Worm (Caenorhabditis elegans): Measurements from ENCODE around the gene cki-1.

Gene cki-1

DNA sequence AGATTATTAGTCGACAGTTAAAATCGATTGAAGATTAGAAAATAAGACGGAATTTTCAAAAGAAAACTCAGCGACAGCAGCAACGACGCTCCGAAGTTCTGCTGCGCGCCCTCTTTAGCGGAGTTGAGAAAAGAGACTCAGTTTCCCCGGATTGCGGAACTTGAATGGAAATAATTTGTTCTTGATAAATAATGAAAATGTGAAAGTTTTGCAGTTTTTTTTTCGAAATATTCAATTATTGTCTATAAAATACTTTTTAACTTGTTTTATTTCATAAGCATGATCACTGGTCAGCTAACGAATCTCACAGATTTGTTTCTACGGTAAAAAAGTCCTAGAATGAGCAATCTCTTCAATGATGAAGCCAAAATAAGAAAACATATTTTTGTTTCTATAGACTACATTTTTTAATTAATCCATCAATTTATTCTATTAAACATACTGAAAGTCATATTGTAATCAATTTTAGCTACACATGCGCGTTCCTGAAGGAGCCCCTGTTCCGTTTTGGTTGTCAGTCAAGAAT, 46.5 kb downstream of the cki-1 start, which contains the start of the genes cec-3 and T09A5.15 (continued):
- TF ChIP-seq lin-13 (GFP tag; optimal IDR thresholded peaks at IDR 0.05) (no peak), jun-1 (tag; optimal IDR thresholded peaks at IDR 0.05) (no peak), hpl-2 (GFP tag; optimal IDR thresholded peaks at IDR 0.05) (no peak), ces-1 (GFP tag; optimal IDR thresholded peaks at IDR 0.05) (no peak), lsy-2 (tag; optimal IDR thresholded peaks at IDR 0.05) (peak; percentile 54 to 83), fkh-10 (GFP tag; optimal IDR thresholded peaks at IDR 0.05) (no peak), nhr-19 (GFP tag; conservative IDR thresholded peaks at IDR 0.05) (0 out of 2 replicates have a peak, but pooled peaks have one; percentile 14), C16A3.4 (tag; optimal IDR thresholded peaks at IDR 0.05) (peak; percentile 66), sox-4 (tag; optimal IDR thresholded peaks at IDR 0.05) (no peak), sup-37 (GFP tag; optimal IDR thresholded peaks at IDR 0.05) (no peak), F16B12.6 (tag; optimal IDR thresholded peaks at IDR 0.05) (peak; percentile 18), mep-1 (tag; optimal IDR thresholded peaks at IDR 0.05) (peak; percentile 48), pag-3 (tag; optimal IDR thresholded peaks at IDR 0.05; ENCODE audit: borderline replicate concordance, insufficient read depth) (no peak), egl-13 (tag; optimal IDR thresholded peaks at IDR 0.05) (peak; percentile 39), efl-3 (GFP tag; optimal IDR thresholded peaks at IDR 0.05) (no peak), snpc-4 (tag; optimal IDR thresholded peaks at IDR 0.05) (no peak), lin-14 (GFP tag; optimal IDR thresholded peaks at IDR 0.05) (peak; percentile 56), lin-15B (tag; optimal IDR thresholded peaks at IDR 0.05) (peak; percentile 20), nhr-11 (tag; optimal IDR thresholded peaks at IDR 0.05) (no peak), xbp-1 (tag; optimal IDR thresholded peaks at IDR 0.05) (peak; percentile 56), ceh-82 (tag; optimal IDR thresholded peaks at IDR 0.05) (peak in 2 of 3 experiments; percentile 20 to 33), nhr-84 (tag; optimal IDR thresholded peaks at IDR 0.05) (no peak), mef-2 (tag; optimal IDR thresholded peaks at IDR 0.05) (no peak), lin-39 (tag; optimal IDR thresholded peaks at IDR 0.05) (no peak), dpl-1 (GFP tag; optimal IDR thresholded peaks at IDR 0.05) (peak; percentile 43 to 68 (median 57)), nhr-47 (tag; optimal IDR thresholded peaks at IDR 0.05) (peak; percentile 73), unc-86 (tag; optimal IDR thresholded peaks at IDR 0.05) (peak; percentile 11), pax-3 (tag; optimal IDR thresholded peaks at IDR 0.05) (peak; percentile 56), aly-2 (tag; optimal IDR thresholded peaks at IDR 0.05) (no peak), ama-1 (optimal IDR thresholded peaks at IDR 0.05) (no peak), nhr-237 (tag; optimal IDR thresholded peaks at IDR 0.05) (no peak), ztf-4 (tag; optimal IDR thresholded peaks at IDR 0.05) (no peak), fos-1 (tag; optimal IDR thresholded peaks at IDR 0.05) (no peak), lir-3 (tag; optimal IDR thresholded peaks at IDR 0.05; ENCODE audit: poor library complexity) (peak; percentile 55), vab-15 (tag; optimal IDR thresholded peaks at IDR 0.05) (no peak), ztf-11 (tag; optimal IDR thresholded peaks at IDR 0.05) (peak in 1 of 2 experiments; percentile 63), ceh-90 (tag; optimal IDR thresholded peaks at IDR 0.05) (no peak), mdl-1 (tag; optimal IDR thresholded peaks at IDR 0.05) (no peak), nhr-90 (tag; optimal IDR thresholded peaks at IDR 0.05; ENCODE audit: poor library complexity) (peak; percentile 65), lin-35 (GFP tag; optimal IDR thresholded peaks at IDR 0.05) (peak; percentile 40 to 71), alr-1 (tag; optimal IDR thresholded peaks at IDR 0.05; ENCODE audit: borderline replicate concordance) (no peak), ets-5 (GFP tag; IDR thresholded peaks at IDR 0.05) (no peak), nhr-20 (tag; optimal IDR thresholded peaks at IDR 0.05) (peak; percentile 61), sptf-1 (tag; optimal IDR thresholded peaks at IDR 0.05) (no peak), rnt-1 (tag; optimal IDR thresholded peaks at IDR 0.05) (peak; percentile 49), pqm-1 (tag; optimal IDR thresholded peaks at IDR 0.05) (no peak), nhr-77 (tag; optimal IDR thresholded peaks at IDR 0.05) (peak; percentile 5), nhr-71 (tag; optimal IDR thresholded peaks at IDR 0.05) (peak; percentile 77), blmp-1 (tag; optimal IDR thresholded peaks at IDR 0.05) (peak; percentile 36), mab-9 (GFP tag; IDR thresholded peaks at IDR 0.05) (no peak), unc-130 (tag; optimal IDR thresholded peaks at IDR 0.05) (no peak), nhr-28 (tag; optimal IDR thresholded peaks at IDR 0.05) (no peak), nhr-85 (tag) (peak; percentile 40)

Measured in whole organism, L1 larva.